Worm (Caenorhabditis elegans): Measurements from ENCODE around the gene twk-33.

DNA sequence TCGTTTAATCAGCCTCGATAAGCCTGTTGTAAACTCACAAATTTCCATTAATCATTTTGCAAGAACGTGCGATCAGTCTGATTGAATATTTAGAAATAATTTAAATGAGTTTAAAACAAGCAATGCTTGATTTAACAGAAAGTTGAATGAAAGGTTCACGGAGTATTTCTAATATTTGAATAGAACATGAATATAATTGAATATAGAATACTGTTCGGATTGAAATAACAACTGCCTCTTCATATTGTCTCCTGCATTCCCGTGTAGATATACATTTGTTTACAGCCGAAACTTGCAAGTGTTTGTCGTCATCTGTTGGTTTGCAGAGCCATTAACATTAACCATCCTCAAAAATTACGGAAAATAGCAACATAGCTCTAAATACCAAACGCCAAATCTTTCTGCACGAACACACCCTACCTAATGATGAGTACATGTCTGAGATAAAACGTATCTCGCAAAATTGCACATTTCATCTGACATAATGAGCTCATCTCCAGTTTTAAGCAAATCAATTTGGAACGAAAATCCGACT lies 13.4 kb downstream of the twk-33 start, which contains the start of the genes Y26G10.5 and srh-32:
- TF ChIP-seq ama-1 (optimal IDR thresholded peaks at IDR 0.05) (no peak), sea-1 (GFP tag; conservative IDR thresholded peaks at IDR 0.05) (no peak), ceh-36 (tag; optimal IDR thresholded peaks at IDR 0.05) (no peak), aly-1 (tag; optimal IDR thresholded peaks at IDR 0.05) (no peak)

All from whole organism, early embryonic.